Fruit fly (Drosophila melanogaster) Kc167 (cell line): ENCODE measurements around the gene Sidpn.

ENCODE experiments used
- Myc ChIP-seq: fragments of >200 bp; optimal IDR thresholded peaks from 2 replicates; lab custom pipeline; 2017; ENCODE audit warnings: missing external identifiers
- Sin3A ChIP-seq: fragments of >200 bp; optimal IDR thresholded peaks from 2 replicates; lab custom pipeline; 2018; ENCODE audit warnings: missing external identifiers
- h ChIP-seq: fragments of >200 bp; optimal IDR thresholded peaks from 3 replicates; lab custom pipeline; 2018; ENCODE audit warnings: missing external identifiers
- insv ChIP-seq: fragments of >200 bp; optimal IDR thresholded peaks from 3 replicates; lab custom pipeline; 2018; ENCODE audit warnings: missing external identifiers
- psq ChIP-seq: fragments of >200 bp; optimal IDR thresholded peaks from 2 replicates; lab custom pipeline; 2017; ENCODE audit warnings: missing external identifiers
- ttk ChIP-seq: sonication (Bioruptor generic); optimal IDR thresholded peaks from 2 replicates; lab custom pipeline; 2017; ENCODE audit warnings: missing external identifiers

Gene Sidpn

dm6 chr2L:19051534-19052100, 24.1 kb downstream of the Sidpn start, which contains the start of gene Rpn3:
Gene Rpn3 (plus strand): TSS chr2L:19051790.
- TF ChIP-seq Sin3A (no peak), insv (lab: Kevin White, UChicago) (no peak), ttk (lab: Kevin White, UChicago) (no peak), psq (no peak), h (lab: Kevin White, UChicago) (no peak), Myc (lab: Kevin White, UChicago) (no peak)

DNA sequence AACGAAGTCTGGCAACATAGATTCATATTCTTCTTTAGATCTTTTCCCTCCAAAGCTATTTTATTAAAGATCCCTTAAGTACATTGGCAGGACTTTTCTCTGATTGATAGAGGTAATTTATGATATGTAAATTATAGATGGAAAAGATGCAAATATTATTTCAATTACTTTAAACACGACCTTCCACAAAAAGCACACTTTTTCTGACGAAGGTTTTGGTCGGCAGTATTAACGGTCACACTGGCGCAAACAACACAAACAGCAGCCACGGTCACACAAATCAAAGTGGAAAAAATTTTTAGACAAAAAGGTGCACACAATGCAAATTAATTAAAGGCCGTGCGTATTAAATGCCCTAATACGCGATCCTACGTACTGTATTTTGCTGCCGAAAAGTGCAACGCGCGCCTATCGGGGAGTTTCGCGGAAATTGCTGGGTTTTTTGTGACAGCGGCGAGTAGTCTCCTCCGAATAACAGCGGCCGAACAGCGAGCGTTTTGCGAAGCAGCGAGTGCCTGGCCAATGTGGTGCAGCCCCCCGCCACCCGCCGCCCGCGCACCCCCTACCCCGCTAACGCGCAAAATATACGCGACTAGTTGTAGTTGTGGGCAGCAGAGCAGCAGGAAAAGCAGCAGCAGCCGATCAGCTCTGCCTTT, 26.5 kb downstream of the Sidpn start, which contains the start of gene CG10492:
Gene CG10492, plus strand, starts transcription at position 219 of the 656 bp plus-strand sequence.
- TF ChIP-seq ttk (lab: Kevin White, UChicago) (no peak), insv (lab: Kevin White, UChicago) (no peak), Sin3A (no peak)

DNA sequence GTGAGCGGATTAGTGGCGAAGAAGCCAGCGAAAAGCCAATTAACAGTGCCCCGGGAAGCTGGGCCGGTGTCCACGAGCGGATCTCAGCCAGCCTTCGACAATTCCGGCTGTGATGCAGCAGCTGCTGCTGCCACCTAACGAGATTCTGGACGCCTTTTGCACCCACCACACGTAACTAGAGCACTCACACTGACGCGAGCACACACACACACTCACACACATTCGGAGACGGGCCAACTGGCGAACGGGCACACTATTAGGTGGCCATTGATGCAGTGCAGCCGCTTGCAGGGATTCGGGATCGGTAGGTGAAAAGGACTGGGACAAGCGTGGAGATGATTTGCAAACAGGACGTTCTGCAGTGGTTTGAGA, 27.0 kb downstream of the Sidpn start:
- TF ChIP-seq Sin3A (no peak), insv (lab: Kevin White, UChicago) (no peak)

dm6 chr2L:19057799-19058198, 30.3 kb downstream of the Sidpn start:
- TF ChIP-seq Sin3A (no peak), psq (no peak), Myc (lab: Kevin White, UChicago) (no peak), ttk (lab: Kevin White, UChicago) (no peak), insv (lab: Kevin White, UChicago) (no peak), h (lab: Kevin White, UChicago) (no peak)

- TF ChIP-seq insv (lab: Kevin White, UChicago) (no peak), psq (no peak), Myc (lab: Kevin White, UChicago) (no peak), h (lab: Kevin White, UChicago) (no peak), Sin3A (no peak), ttk (lab: Kevin White, UChicago) (no peak)
Observed at dm6 chr2L:19058916-19059315, 31.4 kb downstream of the Sidpn start, which contains the start of gene Phlpp. Gene Phlpp (plus strand): TSS chr2L:19059129.

DNA sequence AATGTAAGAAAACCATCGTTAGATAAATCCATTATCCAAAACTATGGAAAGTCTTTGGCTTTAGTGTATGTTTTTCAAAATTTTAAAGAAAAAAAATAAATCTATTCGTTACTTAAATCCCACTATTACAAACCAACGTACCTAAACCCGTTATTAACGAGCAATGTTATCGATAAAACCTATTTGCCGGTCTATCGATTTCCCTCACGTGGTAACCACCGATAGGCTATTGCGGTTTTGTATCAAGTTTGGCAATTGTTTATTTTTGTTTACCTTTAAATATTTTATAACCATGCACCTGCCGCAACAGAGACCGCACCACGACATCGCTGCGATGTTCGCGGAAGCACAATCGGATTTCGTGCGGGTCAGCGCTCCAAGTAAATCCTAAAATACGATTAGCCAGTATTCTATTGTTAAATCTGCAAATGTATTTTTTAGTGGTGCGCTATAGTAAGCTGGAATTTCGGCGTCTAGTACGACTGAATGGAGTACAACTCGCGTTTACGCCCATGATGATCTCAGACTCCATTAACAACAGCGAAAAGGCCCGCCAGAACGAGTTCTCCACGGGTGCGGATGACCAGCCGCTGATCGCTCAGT, 35.7 kb downstream of the Sidpn start, which contains the start of gene Dus4:
Gene Dus4, plus strand, starts transcription at position 206 of the 603 bp plus-strand sequence.
- TF ChIP-seq psq (no peak), ttk (lab: Kevin White, UChicago) (no peak), Sin3A (no peak), insv (lab: Kevin White, UChicago) (no peak), h (lab: Kevin White, UChicago) (no peak), Myc (lab: Kevin White, UChicago) (no peak)

DNA sequence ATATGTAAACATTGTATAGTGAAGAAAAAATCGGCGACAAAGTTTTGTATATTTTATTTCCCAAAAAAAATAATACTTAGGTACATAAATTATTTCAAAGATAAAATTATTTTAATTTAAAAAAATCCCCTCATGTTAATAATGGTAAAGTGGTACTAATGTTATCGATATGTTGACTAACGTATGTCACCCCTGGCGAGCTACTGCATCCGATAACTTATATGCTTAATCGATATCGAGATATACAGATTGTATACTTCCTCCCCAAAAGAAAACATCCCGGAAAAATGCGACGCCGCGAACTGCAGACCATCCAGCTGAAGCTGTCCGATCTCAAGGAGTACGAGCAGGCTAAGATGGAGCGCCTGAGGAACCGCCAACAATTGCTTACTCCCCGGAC, 37.2 kb downstream of the Sidpn start, which contains the start of gene CG17343:
Gene CG17343, plus strand, starts transcription at position 224 of the 400 bp plus-strand sequence.
- TF ChIP-seq insv (lab: Kevin White, UChicago), result no peak

DNA sequence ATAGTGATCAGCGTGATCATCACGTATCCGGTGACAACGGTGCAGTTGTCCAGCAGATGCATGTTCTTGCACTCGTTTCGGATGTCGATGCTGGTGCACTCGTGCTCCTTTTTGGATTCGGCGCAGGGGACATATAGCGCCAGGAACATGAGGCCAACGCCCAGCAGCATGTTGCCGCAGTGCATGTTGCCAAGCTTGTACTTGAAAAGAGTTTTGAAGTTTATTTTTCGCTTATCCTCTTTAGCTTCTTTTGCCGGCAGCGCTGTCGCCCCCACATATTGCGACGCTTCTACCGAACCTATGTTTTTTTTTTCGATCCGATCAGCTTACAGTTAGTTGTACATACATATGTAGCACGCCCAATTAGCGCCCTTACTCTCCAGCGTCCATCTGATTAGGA, 40.9 kb downstream of the Sidpn start:
- TF ChIP-seq Myc (lab: Kevin White, UChicago) (no peak), h (lab: Kevin White, UChicago) (no peak), insv (lab: Kevin White, UChicago) (no peak), ttk (lab: Kevin White, UChicago) (no peak), Sin3A (no peak), psq (no peak)

DNA sequence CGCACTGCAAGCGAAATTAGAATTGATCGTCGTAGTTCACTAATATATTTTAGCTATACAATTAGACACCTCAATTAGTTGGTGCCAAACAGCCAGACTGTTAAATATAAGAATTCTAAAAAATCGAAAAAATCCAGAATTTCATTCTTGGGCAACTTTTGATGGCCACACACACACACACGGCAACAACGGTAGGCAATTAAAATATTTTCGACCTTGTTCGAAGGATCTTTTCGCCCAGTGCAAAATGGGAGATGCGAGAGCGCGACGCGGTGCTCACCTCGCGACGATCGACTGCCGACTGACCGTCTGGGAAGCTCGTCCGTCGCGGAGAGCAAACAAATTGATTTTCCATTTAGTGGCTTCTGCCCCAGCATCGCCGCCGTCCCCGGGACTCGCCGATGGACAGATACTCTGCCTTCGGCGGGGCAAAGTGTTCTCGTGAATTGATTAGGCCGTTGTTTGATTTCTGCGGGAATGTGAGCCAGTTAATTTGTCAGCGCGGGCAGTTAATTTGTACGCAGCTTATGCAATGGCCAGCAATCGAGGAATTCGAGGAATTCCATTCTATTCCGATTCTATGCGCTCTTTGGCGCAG, 42.1 kb downstream of the Sidpn start, which contains the start of gene CG10702:
Gene CG10702, minus strand, starts transcription at position 304 of the 598 bp plus-strand sequence.
- TF ChIP-seq ttk (lab: Kevin White, UChicago) (no peak), Myc (lab: Kevin White, UChicago) (no peak), psq (no peak), Sin3A (no peak), insv (lab: Kevin White, UChicago) (no peak)

DNA sequence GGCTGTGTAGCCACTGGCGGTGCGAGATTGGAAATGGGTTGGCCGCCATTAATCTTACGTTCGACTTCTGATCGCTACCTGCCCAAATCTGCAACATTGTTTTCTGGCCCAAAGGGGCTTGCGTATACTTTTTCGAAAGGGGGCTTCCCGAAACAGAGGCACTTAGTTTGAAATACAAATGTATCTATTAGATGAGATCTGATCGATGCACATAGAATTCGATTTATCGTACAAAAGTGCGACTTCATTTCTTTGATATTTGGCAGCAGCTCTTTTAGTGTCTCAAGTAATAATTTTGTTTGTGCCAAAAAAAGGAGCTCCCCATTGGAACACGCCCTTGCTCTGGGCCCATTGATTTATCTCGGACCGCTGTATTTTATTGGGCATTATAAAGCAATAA, 44.2 kb downstream of the Sidpn start:
- TF ChIP-seq Sin3A (no peak), ttk (lab: Kevin White, UChicago) (no peak), h (lab: Kevin White, UChicago) (no peak)

DNA sequence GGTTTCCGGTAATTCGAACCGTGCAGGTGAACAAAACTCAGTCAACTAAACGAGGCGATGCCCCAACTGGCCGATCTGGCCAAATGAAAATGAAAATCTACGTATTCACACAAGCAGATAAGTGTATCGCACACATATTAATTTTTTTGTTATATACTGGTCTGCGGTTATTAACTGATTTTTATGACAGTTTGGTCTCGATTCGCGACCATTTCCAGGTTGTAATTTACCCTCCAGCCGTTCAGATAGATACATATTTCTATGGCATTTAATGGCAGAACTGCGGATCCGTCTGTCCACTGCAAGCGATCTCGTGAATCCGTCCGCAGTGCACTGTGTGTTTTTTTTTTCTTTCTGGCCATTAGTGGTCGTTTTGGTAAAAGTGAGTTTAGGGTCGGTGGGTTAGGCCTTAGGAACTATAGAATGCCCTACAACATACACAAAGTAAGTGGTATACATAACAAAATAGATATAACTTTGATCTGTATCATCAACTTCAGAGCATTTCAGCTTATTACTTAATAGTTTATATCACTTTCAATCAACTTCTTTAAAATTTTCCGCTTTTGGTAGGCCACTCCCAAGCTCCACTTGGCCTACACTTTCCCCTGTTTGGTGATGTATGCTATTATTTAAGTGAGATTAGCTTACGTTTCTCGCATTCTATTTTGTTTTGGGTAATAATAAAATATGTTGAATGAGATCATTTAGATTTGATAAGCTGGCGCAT, 46.8 kb downstream of the Sidpn start, which contains the start of gene CG17572:
Gene CG17572, minus strand, starts transcription at position 51 of the 730 bp plus-strand sequence.
- TF ChIP-seq Myc (lab: Kevin White, UChicago) (no peak), psq (no peak), ttk (lab: Kevin White, UChicago) (no peak), Sin3A (no peak), insv (lab: Kevin White, UChicago) (no peak), h (lab: Kevin White, UChicago) (no peak)

DNA sequence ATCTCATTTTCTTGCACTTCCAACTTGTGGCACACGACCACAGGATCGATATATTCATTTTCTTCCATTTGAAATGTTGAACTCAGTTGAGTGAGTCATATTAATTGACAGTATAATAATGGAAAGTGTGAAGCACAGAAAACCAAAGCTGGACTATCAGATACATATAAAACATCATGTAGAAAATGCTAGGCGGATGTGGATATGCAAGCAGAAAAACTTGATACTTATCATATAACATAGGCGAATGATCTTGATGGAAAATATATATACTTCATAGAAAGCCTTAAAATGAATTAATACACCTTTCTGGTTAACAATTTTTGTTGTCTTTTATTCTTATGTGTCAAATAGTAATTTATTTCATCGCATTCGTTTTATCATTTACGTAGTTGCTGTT, 51.4 kb downstream of the Sidpn start, which contains the start of gene CG10700:
Gene CG10700, minus strand, starts transcription at position 101 of the 400 bp plus-strand sequence.
- no peak for TF ChIP-seq insv (lab: Kevin White, UChicago)
- TF ChIP-seq ttk (lab: Kevin White, UChicago), result no peak
- no peak for TF ChIP-seq h (lab: Kevin White, UChicago)
